Worm (Caenorhabditis elegans) whole organism, L2 larva: ENCODE measurements around the gene egl-1.
A peak's percentile ranks its signal among the peaks of the same experiment; 100 is the strongest.

Experiments used
- C34F6.9 ChIP-seq: fragments of 150-350 bp; optimal IDR thresholded peaks from 2 replicates; lab custom pipeline; 2014; ENCODE audit warnings: missing biosample characterization, missing genetic modification characterization
- F13H6.1 ChIP-seq: sonication (generic microtip); optimal IDR thresholded peaks from 2 replicates; lab custom pipeline; 2016; ENCODE audit warnings: missing genetic modification characterization, missing compliant biosample characterization
- R02D3.7 ChIP-seq: fragments of 150-350 bp; optimal IDR thresholded peaks from 2 replicates; lab custom pipeline; 2014; ENCODE audit warnings: missing biosample characterization, missing genetic modification characterization
- ZK546.5 ChIP-seq: sonication (generic microtip); optimal IDR thresholded peaks from 2 replicates; lab custom pipeline; 2017; ENCODE audit warnings: missing biosample characterization, missing genetic modification characterization
- alr-1 ChIP-seq: fragments of 150-350 bp; optimal IDR thresholded peaks from 2 replicates; lab custom pipeline; 2014; ENCODE audit warnings: missing biosample characterization, missing genetic modification characterization
- ama-1 ChIP-seq: fragments of 150-350 bp; optimal IDR thresholded peaks from 2 replicates; lab custom pipeline; 2018; ENCODE audit warnings: inconsistent platforms
- ceh-16 ChIP-seq: fragments of 150-350 bp; optimal IDR thresholded peaks from 2 replicates; lab custom pipeline; 2014; ENCODE audit warnings: missing biosample characterization, missing genetic modification characterization
- ceh-82 ChIP-seq: fragments of 150-350 bp; optimal IDR thresholded peaks from 2 replicates; lab custom pipeline; 2014; ENCODE audit warnings: missing biosample characterization, missing genetic modification characterization
- crh-2 ChIP-seq: sonication (generic microtip); optimal IDR thresholded peaks from 2 replicates; lab custom pipeline; 2017; ENCODE audit warnings: missing biosample characterization, missing genetic modification characterization
- dmd-4 ChIP-seq: sonication (generic microtip); optimal IDR thresholded peaks from 2 replicates; lab custom pipeline; 2017; ENCODE audit warnings: missing biosample characterization, missing genetic modification characterization
- egl-27 ChIP-seq: sonication (generic microtip); optimal IDR thresholded peaks from 3 replicates; lab custom pipeline; 2017; ENCODE audit warnings: missing biosample characterization, missing genetic modification reagents, missing genetic modification characterization
- elt-3 ChIP-seq: sonication (generic microtip); optimal IDR thresholded peaks from 2 replicates; lab custom pipeline; 2017; ENCODE audit warnings: missing biosample characterization, missing genetic modification characterization
- fos-1 ChIP-seq: fragments of 150-350 bp; optimal IDR thresholded peaks from 2 replicates; lab custom pipeline; 2014; ENCODE audit warnings: missing biosample characterization, missing genetic modification characterization
- gmeb-1 ChIP-seq: fragments of 150-350 bp; optimal IDR thresholded peaks from 2 replicates; lab custom pipeline; 2014; ENCODE audit warnings: missing biosample characterization, missing genetic modification characterization
- lin-11 ChIP-seq: fragments of 150-350 bp; sonication (generic microtip); optimal IDR thresholded peaks from 2 replicates; lab custom pipeline; 2014; ENCODE audit warnings: missing biosample characterization, missing genetic modification characterization, inconsistent platforms, mixed read lengths
- lin-39 ChIP-seq: fragments of 150-350 bp; optimal IDR thresholded peaks from 2 replicates; lab custom pipeline; 2014; ENCODE audit warnings: missing biosample characterization, missing genetic modification reagents, missing genetic modification characterization
- lsy-2 ChIP-seq, 2 experiments: fragments of 150-350 bp in 1 of 2; sonication (generic microtip) in 1 of 2; optimal IDR thresholded peaks; 2 replicates each; lab custom pipeline; 2014 to 2017; ENCODE audit warnings: missing biosample characterization in 2 of 2, missing genetic modification characterization in 2 of 2
- mab-5 ChIP-seq: fragments of 150-350 bp; optimal IDR thresholded peaks from 2 replicates; lab custom pipeline; 2014; ENCODE audit warnings: missing biosample characterization, missing genetic modification characterization
- mbf-1 ChIP-seq: sonication (generic microtip); optimal IDR thresholded peaks from 2 replicates; lab custom pipeline; 2017; ENCODE audit warnings: missing biosample characterization, missing genetic modification characterization
- mdl-1 ChIP-seq, 2 experiments: fragments of 150-350 bp in 1 of 2; sonication (generic microtip) in 1 of 2; optimal IDR thresholded peaks; 2 replicates each; lab custom pipeline; 2017; ENCODE audit warnings: missing biosample characterization in 2 of 2, missing genetic modification characterization in 2 of 2
- nhr-10 ChIP-seq: sonication (generic microtip); optimal IDR thresholded peaks from 2 replicates; lab custom pipeline; 2017; ENCODE audit warnings: missing biosample characterization, missing genetic modification characterization
- nhr-11 ChIP-seq: fragments of 150-350 bp; optimal IDR thresholded peaks from 2 replicates; lab custom pipeline; 2014; ENCODE audit warnings: missing biosample characterization, missing genetic modification characterization
- nhr-129 ChIP-seq: fragments of 150-350 bp; optimal IDR thresholded peaks from 2 replicates; lab custom pipeline; 2014; ENCODE audit warnings: missing biosample characterization, missing genetic modification characterization
- nhr-21 ChIP-seq: fragments of 150-350 bp; optimal IDR thresholded peaks from 2 replicates; lab custom pipeline; 2014; ENCODE audit warnings: missing biosample characterization, missing genetic modification characterization
- nhr-23 ChIP-seq: fragments of 150-350 bp; optimal IDR thresholded peaks from 2 replicates; lab custom pipeline; 2014; ENCODE audit warnings: missing biosample characterization, missing genetic modification reagents, missing genetic modification characterization
- nhr-237 ChIP-seq: fragments of 150-350 bp; optimal IDR thresholded peaks from 2 replicates; lab custom pipeline; 2014; ENCODE audit warnings: missing biosample characterization, missing genetic modification characterization
- nhr-25 ChIP-seq: fragments of 150-350 bp; sonication (generic microtip); optimal IDR thresholded peaks from 3 replicates; lab custom pipeline; 2014; ENCODE audit warnings: missing biosample characterization, missing genetic modification characterization
- nhr-6 ChIP-seq: fragments of 150-350 bp; optimal IDR thresholded peaks from 2 replicates; lab custom pipeline; 2014; ENCODE audit warnings: missing biosample characterization, missing genetic modification characterization
- nhr-77 ChIP-seq: fragments of 150-350 bp; optimal IDR thresholded peaks from 2 replicates; lab custom pipeline; 2014; ENCODE audit warnings: missing biosample characterization, missing genetic modification characterization
- peb-1 ChIP-seq: fragments of 150-350 bp; optimal IDR thresholded peaks from 2 replicates; lab custom pipeline; 2014; ENCODE audit warnings: missing biosample characterization, missing genetic modification characterization
- skn-1 ChIP-seq: sonication (generic microtip); optimal IDR thresholded peaks from 2 replicates; lab custom pipeline; 2017; ENCODE audit warnings: missing biosample characterization, missing genetic modification characterization
- sma-3 ChIP-seq: sonication (generic microtip); optimal IDR thresholded peaks from 2 replicates; lab custom pipeline; 2016; ENCODE audit warnings: missing genetic modification reagents, missing genetic modification characterization, missing compliant biosample characterization
- sma-9 ChIP-seq, 2 experiments: fragments of 150-350 bp in 1 of 2; sonication (generic microtip) in 1 of 2; optimal IDR thresholded peaks; 2 replicates each; lab custom pipeline; 2014 to 2016; ENCODE audit warnings: missing genetic modification characterization in 2 of 2, mild to moderate bottlenecking in 1 of 2, missing biosample characterization in 1 of 2, missing compliant biosample characterization in 1 of 2, missing genetic modification reagents in 1 of 2, moderate library complexity in 1 of 2
- snpc-4 ChIP-seq: fragments of 150-350 bp; optimal IDR thresholded peaks from 2 replicates; lab custom pipeline; 2014; ENCODE audit warnings: missing biosample characterization, missing genetic modification characterization
- unc-55 ChIP-seq: fragments of 150-350 bp; sonication (generic microtip); optimal IDR thresholded peaks from 3 replicates; lab custom pipeline; 2014; ENCODE audit warnings: missing biosample characterization, missing genetic modification reagents, missing genetic modification characterization
- zag-1 ChIP-seq: fragments of 150-350 bp; optimal IDR thresholded peaks from 2 replicates; lab custom pipeline; 2014; ENCODE audit warnings: missing biosample characterization, missing genetic modification characterization
- ztf-1 ChIP-seq: fragments of 200-800 bp; sonication (Bioruptor generic); conservative IDR thresholded peaks from 2 replicates; pipeline ENCODE4 v1.3.6; 2022; ENCODE audit warnings: missing genetic modification characterization, missing compliant biosample characterization
- ztf-11 ChIP-seq: sonication (generic microtip); optimal IDR thresholded peaks from 2 replicates; lab custom pipeline; 2017; ENCODE audit warnings: missing biosample characterization, missing genetic modification characterization
- ztf-4 ChIP-seq: fragments of 150-350 bp; optimal IDR thresholded peaks from 2 replicates; lab custom pipeline; 2014; ENCODE audit warnings: missing biosample characterization, missing genetic modification characterization

egl-1 gene

ce11 chrV:14426013-14426412 lies 6.1 kb downstream of the egl-1 start:
- TF ChIP-seq mdl-1 (tag; optimal IDR thresholded peaks at IDR 0.05; lab: Kevin White, UChicago) (no peak), crh-2 (tag; lab: Kevin White, UChicago) (no peak), lsy-2 (tag; optimal IDR thresholded peaks at IDR 0.05; lab: Kevin White, UChicago) (no peak), mab-5 (no peak), nhr-6 (tag; lab: Kevin White, UChicago) (no peak), nhr-77 (no peak), lin-39 (tag; lab: Kevin White, UChicago) (no peak), nhr-129 (tag; lab: Kevin White, UChicago) (no peak), gmeb-1 (no peak), ama-1 (lab: Kevin White, UChicago) (no peak), alr-1 (no peak), ztf-4 (no peak), ztf-1 (no peak), dmd-4 (no peak), snpc-4 (tag; lab: Kevin White, UChicago) (no peak), ceh-82 (tag; lab: Kevin White, UChicago) (no peak), unc-55 (no peak), ztf-11 (no peak), peb-1 (tag; lab: Kevin White, UChicago) (no peak), R02D3.7 (tag; lab: Kevin White, UChicago) (no peak)

ce11 chrV:14424958-14425492 lies 7.1 kb downstream of the egl-1 start, which contains the start of gene rrsr-1:
Gene rrsr-1, minus strand, starts transcription at chrV:14425008.
- no peak for TF ChIP-seq mdl-1 (tag; optimal IDR thresholded peaks at IDR 0.05; lab: Kevin White, UChicago)
- peak; percentile 28 for TF ChIP-seq sma-3
- TF ChIP-seq nhr-21 = no peak
- no peak for TF ChIP-seq ztf-4
- TF ChIP-seq zag-1 (tag; lab: Kevin White, UChicago) = no peak
- TF ChIP-seq unc-55 = peak; percentile 54
- no peak for TF ChIP-seq ZK546.5 (tag; lab: Kevin White, UChicago)
- TF ChIP-seq lin-11 (tag; lab: Kevin White, UChicago) = peak; percentile 38
- TF ChIP-seq nhr-129 (tag; lab: Kevin White, UChicago) = peak; percentile 46
- no peak for TF ChIP-seq elt-3 (tag; lab: Kevin White, UChicago)
- TF ChIP-seq lsy-2 (tag; optimal IDR thresholded peaks at IDR 0.05; lab: Kevin White, UChicago) = peak in 1 of 2 experiments; percentile 33
- TF ChIP-seq alr-1 = no peak
- peak; percentile 47 for TF ChIP-seq sma-9 (GFP tag; optimal IDR thresholded peaks at IDR 0.05; lab: Kevin White, UChicago)
- TF ChIP-seq sma-9 (tag; optimal IDR thresholded peaks at IDR 0.05; lab: Kevin White, UChicago) = no peak
- peak; percentile 62 for TF ChIP-seq skn-1 (tag; lab: Kevin White, UChicago)
- peak; percentile 56 for TF ChIP-seq C34F6.9
- TF ChIP-seq F13H6.1 (tag; lab: Kevin White, UChicago) = peak; percentile 38

ce11 chrV:14423268-14423667 lies 8.9 kb downstream of the egl-1 start, which contains the start of gene rpoa-12:
Gene rpoa-12, minus strand, starts transcription at chrV:14423304.
- peak in 1 of 2 experiments; percentile 44 for TF ChIP-seq lsy-2 (tag; optimal IDR thresholded peaks at IDR 0.05; lab: Kevin White, UChicago)
- TF ChIP-seq nhr-129 (tag; lab: Kevin White, UChicago) = peak; percentile 59
- peak; percentile 58 for TF ChIP-seq unc-55
- no peak for TF ChIP-seq ZK546.5 (tag; lab: Kevin White, UChicago)
- no peak for TF ChIP-seq mab-5
- TF ChIP-seq sma-9 (GFP tag; optimal IDR thresholded peaks at IDR 0.05; lab: Kevin White, UChicago) = peak; percentile 43
- no peak for TF ChIP-seq sma-9 (tag; optimal IDR thresholded peaks at IDR 0.05; lab: Kevin White, UChicago)
- no peak for TF ChIP-seq lin-11 (tag; lab: Kevin White, UChicago)
- no peak for TF ChIP-seq ceh-16 (tag; lab: Kevin White, UChicago)
- peak; percentile 40 for TF ChIP-seq crh-2 (tag; lab: Kevin White, UChicago)
- peak; percentile 30 for TF ChIP-seq sma-3
- TF ChIP-seq F13H6.1 (tag; lab: Kevin White, UChicago) = peak; percentile 5
- no peak for TF ChIP-seq peb-1 (tag; lab: Kevin White, UChicago)
- peak; percentile 68 for TF ChIP-seq C34F6.9
- no peak for TF ChIP-seq lin-39 (tag; lab: Kevin White, UChicago)
- no peak for TF ChIP-seq nhr-237 (tag; lab: Kevin White, UChicago)
- TF ChIP-seq egl-27 (tag; lab: Kevin White, UChicago) = no peak
- TF ChIP-seq nhr-6 (tag; lab: Kevin White, UChicago) = no peak
- peak; percentile 84 for TF ChIP-seq skn-1 (tag; lab: Kevin White, UChicago)
- no peak for TF ChIP-seq nhr-25
- TF ChIP-seq mbf-1 (tag; lab: Kevin White, UChicago) = no peak
- TF ChIP-seq nhr-23 (tag; lab: Kevin White, UChicago) = no peak

ce11 chrV:14422317-14422716 lies 9.8 kb downstream of the egl-1 start, which contains the start of gene pas-1:
Gene pas-1, minus strand, starts transcription at chrV:14422618.
- TF ChIP-seq R02D3.7 (tag; lab: Kevin White, UChicago) (no peak), fos-1 (tag; lab: Kevin White, UChicago) (no peak), F13H6.1 (tag; lab: Kevin White, UChicago) (no peak), nhr-11 (tag; lab: Kevin White, UChicago) (no peak), ama-1 (lab: Kevin White, UChicago) (no peak), ztf-4 (no peak), nhr-237 (tag; lab: Kevin White, UChicago) (no peak), nhr-10 (no peak)
